Fruit fly (Drosophila melanogaster) whole organism, embryonic: ENCODE measurements around the gene CG43895.

Experiments
- BtbVII ChIP-seq: fragments of 200-800 bp; sonication (Bioruptor generic); optimal IDR thresholded peaks from 3 replicates; lab custom pipeline; 2017; ENCODE audit warnings: missing biosample characterization, mild to moderate bottlenecking, missing genetic modification characterization
- CG10543 ChIP-seq: fragments of 200-800 bp; sonication (Bioruptor generic); optimal IDR thresholded peaks from 3 replicates; lab custom pipeline; 2017; ENCODE audit warnings: missing biosample characterization, mild to moderate bottlenecking, missing genetic modification characterization, moderate library complexity
- CG12155 ChIP-seq: fragments of 200-800 bp; sonication (Bioruptor generic); optimal IDR thresholded peaks from 3 replicates; lab custom pipeline; 2016; ENCODE audit warnings: missing biosample characterization, missing genetic modification characterization
- CG13296 ChIP-seq: fragments of 200-800 bp; sonication (Bioruptor generic); optimal IDR thresholded peaks from 3 replicates; lab custom pipeline; 2018; ENCODE audit warnings: missing biosample characterization, mild to moderate bottlenecking, missing genetic modification characterization
- CG15601 ChIP-seq: fragments of 200-800 bp; sonication (Bioruptor generic); optimal IDR thresholded peaks from 3 replicates; lab custom pipeline; 2019; ENCODE audit warnings: missing biosample characterization, mild to moderate bottlenecking, missing genetic modification characterization, moderate library complexity
- CG15696 ChIP-seq: fragments of 200-800 bp; sonication (Bioruptor generic); optimal IDR thresholded peaks from 2 replicates; lab custom pipeline; 2019; ENCODE audit warnings: missing biosample characterization, mild to moderate bottlenecking, missing genetic modification characterization, moderate library complexity
- CG16815 ChIP-seq: fragments of 200-800 bp; sonication (Bioruptor generic); optimal IDR thresholded peaks from 3 replicates; lab custom pipeline; 2017; ENCODE audit warnings: missing biosample characterization, mild to moderate bottlenecking, missing genetic modification characterization
- CG16863 ChIP-seq: fragments of 200-800 bp; sonication (Bioruptor generic); optimal IDR thresholded peaks from 3 replicates; lab custom pipeline; 2016; ENCODE audit warnings: missing biosample characterization, missing genetic modification characterization
- CG2875 ChIP-seq: fragments of 200-800 bp; sonication (Bioruptor generic); optimal IDR thresholded peaks from 2 replicates; lab custom pipeline; 2017; ENCODE audit warnings: missing biosample characterization, mild to moderate bottlenecking, missing genetic modification characterization, missing genetic modification reagents
- CG2889 ChIP-seq: fragments of 200-800 bp; sonication (Bioruptor generic); IDR thresholded peaks from 3 replicates; pipeline ENCODE4 v1.3.6; 2022; ENCODE audit warnings: missing biosample characterization, missing genetic modification characterization
- CG32532 ChIP-seq: fragments of 200-800 bp; sonication (Bioruptor generic); IDR thresholded peaks from 2 replicates; pipeline ENCODE4 v1.3.6; 2022; ENCODE audit warnings: missing biosample characterization, missing genetic modification characterization
- CG3281 ChIP-seq: fragments of 200-800 bp; sonication (Bioruptor generic); optimal IDR thresholded peaks from 3 replicates; lab custom pipeline; 2017; ENCODE audit warnings: missing biosample characterization, mild to moderate bottlenecking, missing genetic modification characterization
- CG6813 ChIP-seq: fragments of 200-800 bp; sonication (Bioruptor generic); optimal IDR thresholded peaks from 2 replicates; lab custom pipeline; 2017; ENCODE audit warnings: missing biosample characterization, missing genetic modification characterization, mild to moderate bottlenecking, moderate library complexity, missing genetic modification reagents
- CG7839 ChIP-seq: fragments of 200-800 bp; sonication (Bioruptor generic); optimal IDR thresholded peaks from 3 replicates; lab custom pipeline; 2018; ENCODE audit warnings: missing biosample characterization, mild to moderate bottlenecking, missing genetic modification characterization, moderate library complexity
- CG8388 ChIP-seq: fragments of 200-800 bp; sonication (Bioruptor generic); optimal IDR thresholded peaks from 2 replicates; lab custom pipeline; 2019; ENCODE audit warnings: missing biosample characterization, mild to moderate bottlenecking, missing genetic modification characterization, moderate library complexity
- CG9437 ChIP-seq: fragments of 200-800 bp; sonication (Bioruptor generic); optimal IDR thresholded peaks from 2 replicates; lab custom pipeline; 2018; ENCODE audit warnings: missing biosample characterization, mild to moderate bottlenecking, missing genetic modification characterization
- CG9727 ChIP-seq: fragments of 200-800 bp; sonication (Bioruptor generic); optimal IDR thresholded peaks from 3 replicates; lab custom pipeline; 2017; ENCODE audit warnings: missing biosample characterization, mild to moderate bottlenecking, missing genetic modification characterization
- CG9932 ChIP-seq: fragments of 200-800 bp; sonication (Bioruptor generic); IDR thresholded peaks from 2 replicates; pipeline ENCODE4 v1.3.6; 2022; ENCODE audit warnings: missing biosample characterization, missing genetic modification characterization
- CoRest ChIP-seq: fragments of 200-800 bp; sonication (Bioruptor generic); optimal IDR thresholded peaks from 3 replicates; lab custom pipeline; 2018; ENCODE audit warnings: missing biosample characterization, mild to moderate bottlenecking, missing genetic modification characterization, moderate library complexity
- Dfd ChIP-seq, 2 experiments: fragments of >200 bp; optimal IDR thresholded peaks; 2 replicates each; lab custom pipeline; 2017; ENCODE audit warnings: missing biosample characterization in 2 of 2, missing genetic modification characterization in 2 of 2
- GATAe ChIP-seq: fragments of 200-800 bp; sonication (Bioruptor generic); conservative IDR thresholded peaks from 2 replicates; pipeline ENCODE4 v1.3.6; 2022; ENCODE audit warnings: missing biosample characterization, missing genetic modification characterization
- HHEX ChIP-seq: fragments of 200-800 bp; sonication (Bioruptor generic); optimal IDR thresholded peaks from 3 replicates; lab custom pipeline; 2017; ENCODE audit warnings: missing biosample characterization, mild to moderate bottlenecking, missing genetic modification characterization, missing genetic modification reagents
- HmgD ChIP-seq: fragments of 200-800 bp; sonication (Bioruptor generic); optimal IDR thresholded peaks from 3 replicates; lab custom pipeline; 2016; ENCODE audit warnings: missing biosample characterization, missing genetic modification characterization
- Sox100B ChIP-seq: fragments of 200-800 bp; sonication (Bioruptor generic); optimal IDR thresholded peaks from 3 replicates; lab custom pipeline; 2018; ENCODE audit warnings: missing biosample characterization, mild to moderate bottlenecking, missing genetic modification characterization
- Usf ChIP-seq: fragments of 200-800 bp; sonication (Bioruptor generic); optimal IDR thresholded peaks from 2 replicates; lab custom pipeline; 2017; ENCODE audit warnings: missing genotype, missing biosample characterization, missing genetic modification characterization
- ara ChIP-seq: fragments of 200-800 bp; sonication (Bioruptor generic); IDR thresholded peaks from 2 replicates; pipeline ENCODE4 v1.3.6; 2022; ENCODE audit warnings: missing biosample characterization, missing genetic modification characterization
- bcd ChIP-seq: fragments of 200-800 bp; sonication (Bioruptor generic); optimal IDR thresholded peaks from 2 replicates; lab custom pipeline; 2017; ENCODE audit warnings: missing biosample characterization, mild to moderate bottlenecking, missing genetic modification characterization
- bsh ChIP-seq, 2 experiments: fragments of 200-800 bp; sonication (Bioruptor generic); optimal IDR thresholded peaks; 2 replicates each; lab custom pipeline; 2017 to 2018; ENCODE audit warnings: mild to moderate bottlenecking in 2 of 2, missing biosample characterization in 2 of 2, missing genetic modification characterization in 2 of 2, moderate library complexity in 1 of 2
- cad ChIP-seq: fragments of >200 bp; optimal IDR thresholded peaks from 2 replicates; lab custom pipeline; 2017; ENCODE audit warnings: missing biosample characterization, missing genetic modification characterization
- caup ChIP-seq: fragments of 200-800 bp; sonication (Bioruptor generic); optimal IDR thresholded peaks from 3 replicates; lab custom pipeline; 2017; ENCODE audit warnings: missing biosample characterization, mild to moderate bottlenecking, missing genetic modification characterization, moderate library complexity; ENCODE audit not compliant: severe bottlenecking
- corto ChIP-seq: fragments of 200-800 bp; sonication (Bioruptor generic); optimal IDR thresholded peaks from 2 replicates; lab custom pipeline; 2016; ENCODE audit warnings: missing biosample characterization, mild to moderate bottlenecking, missing genetic modification characterization, moderate library complexity
- da ChIP-seq: fragments of 200-800 bp; sonication (Bioruptor generic); optimal IDR thresholded peaks from 2 replicates; lab custom pipeline; 2016; ENCODE audit warnings: missing biosample characterization, missing genetic modification characterization
- esg ChIP-seq: fragments of 200-800 bp; sonication (Bioruptor generic); conservative IDR thresholded peaks from 2 replicates; pipeline ENCODE4 v1.3.6; 2022; ENCODE audit warnings: missing biosample characterization, missing genetic modification characterization
- fd3F ChIP-seq: fragments of 200-800 bp; sonication (Bioruptor generic); optimal IDR thresholded peaks from 2 replicates; lab custom pipeline; 2018; ENCODE audit warnings: missing biosample characterization, mild to moderate bottlenecking, missing genetic modification characterization, moderate library complexity
- hth ChIP-seq: fragments of >200 bp; optimal IDR thresholded peaks from 2 replicates; lab custom pipeline; 2017; ENCODE audit warnings: inconsistent platforms
- kah ChIP-seq: fragments of 200-800 bp; sonication (Bioruptor generic); optimal IDR thresholded peaks from 2 replicates; lab custom pipeline; 2018; ENCODE audit warnings: missing biosample characterization, mild to moderate bottlenecking, missing genetic modification characterization
- lmd ChIP-seq: fragments of 200-800 bp; sonication (Bioruptor generic); IDR thresholded peaks from 2 replicates; pipeline ENCODE4 v1.3.6; 2022; ENCODE audit warnings: missing biosample characterization, missing genetic modification characterization
- luna ChIP-seq: fragments of 200-800 bp; sonication (Bioruptor generic); optimal IDR thresholded peaks from 2 replicates; lab custom pipeline; 2016; ENCODE audit warnings: missing biosample characterization, missing genetic modification characterization
- odd ChIP-seq: fragments of 200-800 bp; sonication (Bioruptor generic); optimal IDR thresholded peaks from 2 replicates; lab custom pipeline; 2017; ENCODE audit warnings: missing biosample characterization, mild to moderate bottlenecking, missing genetic modification characterization
- psq ChIP-seq: fragments of 200-800 bp; sonication (Bioruptor generic); optimal IDR thresholded peaks from 2 replicates; lab custom pipeline; 2017; ENCODE audit warnings: missing biosample characterization, missing genetic modification characterization
- ranshi ChIP-seq: fragments of 200-800 bp; sonication (Bioruptor generic); IDR thresholded peaks from 2 replicates; pipeline ENCODE4 v1.3.6; 2022; ENCODE audit warnings: missing biosample characterization, missing genetic modification characterization
- sc ChIP-seq, 3 experiments: fragments of >200 bp in 2 of 3; fragments of 200-800 bp in 1 of 3; sonication (Bioruptor generic) in 1 of 3; optimal IDR thresholded peaks; 2 replicates in 2 of 3; 3 replicates in 1 of 3; lab custom pipeline; 2017; ENCODE audit warnings: mild to moderate bottlenecking in 1 of 3, missing biosample characterization in 1 of 3, missing genetic modification characterization in 1 of 3, missing genetic modification reagents in 1 of 3
- scrt ChIP-seq: fragments of 200-800 bp; sonication (Bioruptor generic); optimal IDR thresholded peaks from 2 replicates; lab custom pipeline; 2018; ENCODE audit warnings: missing biosample characterization, mild to moderate bottlenecking, missing genetic modification characterization, moderate library complexity
- slbo ChIP-seq: fragments of 200-800 bp; sonication (Bioruptor generic); IDR thresholded peaks from 2 replicates; pipeline ENCODE4 v1.3.6; 2022; ENCODE audit warnings: missing biosample characterization, missing genetic modification characterization
- ssp ChIP-seq: fragments of 200-800 bp; sonication (Bioruptor generic); IDR thresholded peaks from 2 replicates; pipeline ENCODE4 v1.3.6; 2022; ENCODE audit warnings: missing biosample characterization, missing genetic modification characterization
- tin ChIP-seq: fragments of 200-800 bp; sonication (Bioruptor generic); optimal IDR thresholded peaks from 3 replicates; lab custom pipeline; 2016; ENCODE audit warnings: missing biosample characterization, missing genetic modification characterization
- tup ChIP-seq: fragments of 200-800 bp; sonication (Bioruptor generic); optimal IDR thresholded peaks from 2 replicates; lab custom pipeline; 2016; ENCODE audit warnings: missing biosample characterization, mild to moderate bottlenecking, missing genetic modification characterization, moderate library complexity
- zf30C ChIP-seq: fragments of 200-800 bp; sonication (Bioruptor generic); optimal IDR thresholded peaks from 3 replicates; lab custom pipeline; 2018; ENCODE audit warnings: missing biosample characterization, mild to moderate bottlenecking, missing genetic modification characterization

CG43895 gene

dm6 chr3L:21813598-21813997, at the start of gene CG43895:
Gene CG43895, minus strand, starts transcription at chr3L:21813698.
- TF ChIP-seq GATAe (GFP tag; lab: Robert Waterston, UW) (no peak), psq (no peak), CG15696 (tag; lab: Kevin White, UChicago) (no peak), Usf (GFP tag; lab: Kevin White, UChicago) (no peak), Dfd (GFP tag; optimal IDR thresholded peaks at IDR 0.05; lab: Kevin White, UChicago) (no peak), CG16815 (no peak), ara (no peak), lmd (GFP tag; lab: Robert Waterston, UW) (no peak), kah (GFP tag; lab: Kevin White, UChicago) (no peak), CG12155 (GFP tag; lab: Kevin White, UChicago) (no peak), CG16863 (GFP tag; lab: Kevin White, UChicago) (no peak), tup (no peak), HmgD (GFP tag; lab: Kevin White, UChicago) (no peak), CG2889 (GFP tag; lab: Robert Waterston, UW) (no peak)

DNA sequence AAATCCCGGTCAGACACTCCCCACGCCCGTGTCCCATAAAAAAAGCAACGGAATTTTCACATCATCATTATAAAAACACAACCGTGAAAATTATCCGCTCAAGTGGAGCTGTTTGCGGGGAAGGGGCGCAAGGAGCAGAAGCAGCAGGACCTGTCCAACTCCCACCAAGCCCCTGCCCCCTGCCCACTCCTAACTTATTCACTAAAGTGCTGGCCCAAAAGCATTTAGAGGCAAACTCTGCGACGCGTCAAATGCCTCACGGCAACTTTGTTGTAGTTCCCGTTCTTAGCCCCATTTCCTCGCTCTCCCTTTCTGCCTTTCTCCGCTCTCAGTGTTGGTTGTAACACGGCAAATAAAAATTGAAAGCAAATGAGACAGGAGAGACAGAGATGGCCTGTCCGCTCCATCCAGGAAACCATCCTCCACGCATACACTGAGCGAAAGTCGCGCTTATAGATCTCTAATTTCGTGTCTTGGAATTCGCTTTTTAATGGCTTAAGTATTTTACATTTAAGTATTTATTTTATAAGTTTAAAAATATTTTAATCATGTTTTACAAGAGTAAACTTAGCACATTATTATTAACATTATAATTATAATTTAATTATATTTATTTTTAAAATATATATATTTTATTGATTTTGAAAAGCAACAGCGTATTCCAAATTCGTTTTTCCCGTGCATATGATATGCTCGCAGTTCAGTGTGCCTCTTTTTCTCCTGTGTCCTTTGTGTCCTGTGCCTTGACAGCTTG, 46.0 kb upstream of the CG43895 start:
- TF ChIP-seq luna (GFP tag; lab: Kevin White, UChicago): no peak
- peak; percentile 14 for TF ChIP-seq CG8388 (GFP tag; lab: Kevin White, UChicago)
- TF ChIP-seq CG6813 (GFP tag; lab: Kevin White, UChicago): peak; percentile 36
- TF ChIP-seq HHEX: peak; percentile 42
- TF ChIP-seq odd (GFP tag; lab: Kevin White, UChicago): peak; percentile 27
- TF ChIP-seq BtbVII: peak; percentile 51
- TF ChIP-seq bcd (GFP tag; lab: Kevin White, UChicago): peak; percentile 30
- peak; percentile 28 for TF ChIP-seq scrt
- no peak for TF ChIP-seq hth (lab: Kevin White, UChicago)
- TF ChIP-seq Sox100B: peak; percentile 59
- no peak for TF ChIP-seq ssp (GFP tag; lab: Robert Waterston, UW)
- TF ChIP-seq corto (GFP tag; lab: Kevin White, UChicago): no peak
- TF ChIP-seq CG3281 (GFP tag; lab: Kevin White, UChicago): peak; percentile 66
- peak; percentile 55 for TF ChIP-seq CG9727 (GFP tag; lab: Kevin White, UChicago)
- TF ChIP-seq ranshi (GFP tag; lab: Robert Waterston, UW): no peak
- TF ChIP-seq CG9932 (GFP tag; lab: Robert Waterston, UW): no peak
- TF ChIP-seq fd3F (GFP tag; lab: Kevin White, UChicago): peak; percentile 0
- peak; percentile 3 for TF ChIP-seq tin (GFP tag; lab: Kevin White, UChicago)
- peak; percentile 38 for TF ChIP-seq CG9437 (GFP tag; lab: Kevin White, UChicago)
- no peak for TF ChIP-seq CG2875
- TF ChIP-seq CG7839: peak; percentile 60
- no peak for TF ChIP-seq sc (optimal IDR thresholded peaks at IDR 0.05; lab: Kevin White, UChicago)
- TF ChIP-seq sc (GFP tag; optimal IDR thresholded peaks at IDR 0.05; lab: Kevin White, UChicago): peak; percentile 9
- no peak for TF ChIP-seq CG32532
- TF ChIP-seq CG10543 (GFP tag; lab: Kevin White, UChicago): peak; percentile 38
- TF ChIP-seq bsh (GFP tag; optimal IDR thresholded peaks at IDR 0.05; lab: Kevin White, UChicago): no peak
- no peak for TF ChIP-seq cad
- TF ChIP-seq CoRest (tag; lab: Kevin White, UChicago): peak; percentile 64
- TF ChIP-seq CG15601 (tag; lab: Kevin White, UChicago): peak; percentile 12
- peak; percentile 43; the same call in 1 of the 2 replicates for TF ChIP-seq slbo (GFP tag; lab: Robert Waterston, UW)
- no peak; the same call in 1 of the 2 replicates for TF ChIP-seq esg
- TF ChIP-seq zf30C (GFP tag; lab: Kevin White, UChicago): peak; percentile 3
- TF ChIP-seq CG16863 (GFP tag; lab: Kevin White, UChicago): no peak
- no peak for TF ChIP-seq da (GFP tag; lab: Kevin White, UChicago)
- TF ChIP-seq CG13296: peak; percentile 62
- TF ChIP-seq caup (GFP tag; lab: Kevin White, UChicago): peak; percentile 30
